Worm (Caenorhabditis elegans): ENCODE data around the gene B0228.1.

DNA sequence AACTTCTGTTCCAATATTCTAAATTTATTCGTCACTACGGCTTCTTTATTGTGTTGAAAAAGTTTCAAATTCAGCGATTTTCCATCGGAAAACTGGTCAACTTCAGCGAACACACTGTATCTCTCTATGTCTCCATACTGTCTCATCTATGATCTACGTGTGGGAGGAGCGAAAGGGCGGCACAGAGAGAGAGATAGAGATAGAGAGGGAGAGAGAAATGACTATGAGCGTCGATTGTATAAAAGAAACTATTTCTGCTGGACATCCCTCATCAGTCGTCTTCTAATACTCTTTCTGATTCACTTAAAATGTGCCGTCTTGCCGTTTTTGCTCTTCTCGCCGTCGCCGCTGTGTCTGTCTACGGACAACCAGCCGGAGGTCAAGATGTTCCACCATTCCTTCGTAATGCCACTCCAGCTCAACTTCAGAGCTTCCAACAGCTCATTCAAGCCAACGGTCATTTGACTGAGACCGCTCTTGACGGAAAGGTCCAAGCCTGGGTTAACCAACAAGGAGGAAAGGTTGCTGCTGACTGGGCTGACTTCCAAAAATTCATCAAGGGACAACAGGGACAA lies 35.3 kb downstream of the B0228.1 start, which contains the start of gene srlf-1:
- TF ChIP-seq nhr-76 (tag; optimal IDR thresholded peaks at IDR 0.05) (no peak), pha-4 (tag; optimal IDR thresholded peaks at IDR 0.05) (no peak), snpc-4 (tag; optimal IDR thresholded peaks at IDR 0.05) (no peak), unc-62 (GFP tag; optimal IDR thresholded peaks at IDR 0.05) (no peak), ceh-43 (GFP tag; optimal IDR thresholded peaks at IDR 0.05) (no peak), elt-1 (tag; optimal IDR thresholded peaks at IDR 0.05; ENCODE audit: borderline replicate concordance, insufficient read depth) (no peak), nhr-237 (tag; optimal IDR thresholded peaks at IDR 0.05) (no peak), sem-2 (GFP tag; optimal IDR thresholded peaks at IDR 0.05) (no peak), unc-39 (tag; optimal IDR thresholded peaks at IDR 0.05) (no peak)
